Fruit fly (Drosophila melanogaster) whole organism: ENCODE data around the gene CG42747.

ENCODE experiments used
- CG8478 ChIP-seq: fragments of >200 bp; optimal IDR thresholded peaks from 2 replicates; lab custom pipeline; 2018; ENCODE audit warnings: inconsistent platforms
- Dll ChIP-seq: fragments of >200 bp; optimal IDR thresholded peaks from 2 replicates; lab custom pipeline; 2017
- EcR ChIP-seq, 2 experiments: fragments of >200 bp; optimal IDR thresholded peaks; 2 replicates each; lab custom pipeline; 2017; ENCODE audit warnings: missing biosample characterization in 2 of 2, missing genetic modification characterization in 2 of 2, missing genetic modification reagents in 2 of 2
- pan ChIP-seq: fragments of >200 bp; optimal IDR thresholded peaks from 2 replicates; lab custom pipeline; 2017
- psq ChIP-seq: fragments of >200 bp; optimal IDR thresholded peaks from 2 replicates; lab custom pipeline; 2017
- usp ChIP-seq: fragments of >200 bp; optimal IDR thresholded peaks from 2 replicates; lab custom pipeline; 2017; ENCODE audit warnings: missing biosample characterization, missing genetic modification characterization, mixed read lengths

- no peak for TF ChIP-seq EcR (GFP tag; optimal IDR thresholded peaks at IDR 0.05; lab: Kevin White, UChicago)
- TF ChIP-seq pan (lab: Kevin White, UChicago), result no peak
- no peak for TF ChIP-seq usp
- no peak for TF ChIP-seq Dll (lab: Kevin White, UChicago)
- TF ChIP-seq psq (lab: Kevin White, UChicago), result no peak
- no peak for TF ChIP-seq CG8478 (lab: Kevin White, UChicago)
These were observed 41.9 kb upstream of the CG42747 start for dm6 chr3L:6358501-6358900.
